Worm (Caenorhabditis elegans) whole organism, late embryonic: ENCODE data around the gene wrb-1.

ENCODE experiments used
- F13H6.1 ChIP-seq: sonication (generic microtip); optimal IDR thresholded peaks from 2 replicates; lab custom pipeline; 2016; ENCODE audit warnings: missing genetic modification characterization, missing compliant biosample characterization
- Y22D7AL.16 ChIP-seq: sonication (generic microtip); optimal IDR thresholded peaks from 2 replicates; lab custom pipeline; 2016; ENCODE audit warnings: missing genetic modification characterization, missing compliant biosample characterization
- ahr-1 ChIP-seq: sonication (generic microtip); optimal IDR thresholded peaks from 2 replicates; lab custom pipeline; 2016; ENCODE audit warnings: missing genetic modification characterization, missing compliant biosample characterization
- ceh-14 ChIP-seq: sonication (generic microtip); optimal IDR thresholded peaks from 2 replicates; lab custom pipeline; 2016; ENCODE audit warnings: missing genotype, missing genetic modification characterization, missing compliant biosample characterization
- ceh-18 ChIP-seq: sonication (generic microtip); optimal IDR thresholded peaks from 2 replicates; lab custom pipeline; 2016; ENCODE audit warnings: missing genetic modification characterization, missing compliant biosample characterization
- ceh-19 ChIP-seq: fragments of 200-800 bp; sonication (Bioruptor generic); optimal IDR thresholded peaks from 2 replicates; lab custom pipeline; 2018; ENCODE audit warnings: mild to moderate bottlenecking, missing genetic modification characterization, missing compliant biosample characterization
- ceh-22 ChIP-seq: sonication (generic microtip); optimal IDR thresholded peaks from 2 replicates; lab custom pipeline; 2017; ENCODE audit warnings: missing biosample characterization, missing genetic modification characterization
- ceh-30 ChIP-seq: fragments of 150-350 bp; optimal IDR thresholded peaks from 2 replicates; lab custom pipeline; 2014; ENCODE audit warnings: missing biosample characterization, missing genetic modification characterization
- ceh-31 ChIP-seq: sonication (generic microtip); optimal IDR thresholded peaks from 2 replicates; lab custom pipeline; 2016; ENCODE audit warnings: missing genetic modification characterization, missing compliant biosample characterization
- ceh-34 ChIP-seq: sonication (generic microtip); optimal IDR thresholded peaks from 2 replicates; lab custom pipeline; 2016; ENCODE audit warnings: mild to moderate bottlenecking, missing genetic modification characterization, missing compliant biosample characterization
- ceh-45 ChIP-seq: fragments of 200-800 bp; sonication (Bioruptor generic); IDR thresholded peaks from 2 replicates; pipeline ENCODE4 v1.3.6; 2022; ENCODE audit warnings: missing genetic modification reagents, missing genetic modification characterization, missing compliant biosample characterization
- ceh-48 ChIP-seq: sonication (generic microtip); optimal IDR thresholded peaks from 2 replicates; lab custom pipeline; 2016; ENCODE audit warnings: missing genetic modification characterization, inconsistent platforms, missing compliant biosample characterization
- ceh-6 ChIP-seq: fragments of 200-800 bp; sonication (Bioruptor generic); optimal IDR thresholded peaks from 2 replicates; lab custom pipeline; 2018; ENCODE audit warnings: mild to moderate bottlenecking, missing genetic modification characterization, missing compliant biosample characterization
- che-1 ChIP-seq: sonication (generic microtip); optimal IDR thresholded peaks from 2 replicates; lab custom pipeline; 2016; ENCODE audit warnings: mild to moderate bottlenecking, missing genetic modification characterization, missing compliant biosample characterization
- dmd-4 ChIP-seq: sonication (generic microtip); optimal IDR thresholded peaks from 2 replicates; lab custom pipeline; 2016; ENCODE audit warnings: borderline replicate concordance, missing genetic modification characterization, missing compliant biosample characterization
- dve-1 ChIP-seq: sonication (generic microtip); optimal IDR thresholded peaks from 2 replicates; lab custom pipeline; 2017; ENCODE audit warnings: antibody characterized with exemption, mild to moderate bottlenecking, missing genetic modification characterization, missing compliant biosample characterization
- elt-4 ChIP-seq: sonication (generic microtip); optimal IDR thresholded peaks from 2 replicates; lab custom pipeline; 2016; ENCODE audit warnings: missing genetic modification characterization, missing compliant biosample characterization
- eyg-1 ChIP-seq: sonication (generic microtip); optimal IDR thresholded peaks from 2 replicates; lab custom pipeline; 2016; ENCODE audit warnings: missing genotype, missing genetic modification characterization, missing compliant biosample characterization
- fax-1 ChIP-seq: sonication (generic microtip); optimal IDR thresholded peaks from 2 replicates; lab custom pipeline; 2016; ENCODE audit warnings: missing genotype, missing genetic modification characterization, missing compliant biosample characterization
- fkh-10 ChIP-seq: fragments of 150-350 bp; optimal IDR thresholded peaks from 2 replicates; lab custom pipeline; 2014; ENCODE audit warnings: missing biosample characterization, missing genetic modification reagents, missing genetic modification characterization
- hlh-13 ChIP-seq: fragments of 200-800 bp; sonication (Bioruptor generic); optimal IDR thresholded peaks from 2 replicates; lab custom pipeline; 2018; ENCODE audit warnings: mild to moderate bottlenecking, missing genetic modification characterization, missing compliant biosample characterization
- hlh-15 ChIP-seq: sonication (generic microtip); optimal IDR thresholded peaks from 2 replicates; lab custom pipeline; 2016; ENCODE audit warnings: missing genetic modification characterization, missing compliant biosample characterization
- lim-6 ChIP-seq: sonication (generic microtip); optimal IDR thresholded peaks from 2 replicates; lab custom pipeline; 2016; ENCODE audit warnings: missing genetic modification characterization, missing compliant biosample characterization
- madf-2 ChIP-seq: sonication (generic microtip); optimal IDR thresholded peaks from 2 replicates; lab custom pipeline; 2017; ENCODE audit warnings: missing genetic modification characterization, missing compliant biosample characterization
- nfya-1 ChIP-seq: sonication (generic microtip); optimal IDR thresholded peaks from 2 replicates; lab custom pipeline; 2017; ENCODE audit warnings: missing genetic modification characterization, mild to moderate bottlenecking, missing compliant biosample characterization, antibody characterized with exemption, moderate library complexity
- nhr-11 ChIP-seq: fragments of 150-350 bp; optimal IDR thresholded peaks from 2 replicates; lab custom pipeline; 2014; ENCODE audit warnings: missing biosample characterization, missing genetic modification characterization
- odd-2 ChIP-seq: sonication (generic microtip); optimal IDR thresholded peaks from 2 replicates; lab custom pipeline; 2017; ENCODE audit warnings: antibody characterized with exemption, mild to moderate bottlenecking, missing genetic modification characterization, missing compliant biosample characterization
- pax-1 ChIP-seq: fragments of 150-350 bp; optimal IDR thresholded peaks from 2 replicates; lab custom pipeline; 2014; ENCODE audit warnings: missing biosample characterization, missing genetic modification characterization
- ref-2 ChIP-seq: sonication (generic microtip); optimal IDR thresholded peaks from 2 replicates; lab custom pipeline; 2016; ENCODE audit warnings: missing genetic modification characterization, missing compliant biosample characterization
- rnt-1 ChIP-seq: sonication (generic microtip); optimal IDR thresholded peaks from 2 replicates; lab custom pipeline; 2016; ENCODE audit warnings: missing genetic modification characterization, missing compliant biosample characterization
- sdc-2 ChIP-seq: sonication (generic microtip); optimal IDR thresholded peaks from 2 replicates; lab custom pipeline; 2016; ENCODE audit warnings: missing genotype, missing genetic modification characterization, missing compliant biosample characterization
- sox-4 ChIP-seq: sonication (generic microtip); optimal IDR thresholded peaks from 2 replicates; lab custom pipeline; 2017; ENCODE audit warnings: mild to moderate bottlenecking, missing genetic modification characterization, inconsistent platforms, missing compliant biosample characterization
- tbx-2 ChIP-seq: sonication (generic microtip); optimal IDR thresholded peaks from 2 replicates; lab custom pipeline; 2016; ENCODE audit warnings: missing genetic modification characterization, missing compliant biosample characterization
- ttx-3 ChIP-seq: sonication (generic microtip); optimal IDR thresholded peaks from 2 replicates; lab custom pipeline; 2016; ENCODE audit warnings: missing genetic modification reagents, missing genetic modification characterization, missing compliant biosample characterization
- unc-42 ChIP-seq: sonication (generic microtip); optimal IDR thresholded peaks from 2 replicates; lab custom pipeline; 2016; ENCODE audit warnings: missing genotype, missing genetic modification characterization, missing compliant biosample characterization
- unc-55 ChIP-seq: sonication (generic microtip); optimal IDR thresholded peaks from 2 replicates; lab custom pipeline; 2017; ENCODE audit warnings: missing biosample characterization, missing genetic modification reagents, missing genetic modification characterization
- unc-86 ChIP-seq: sonication (generic microtip); optimal IDR thresholded peaks from 2 replicates; lab custom pipeline; 2016; ENCODE audit warnings: missing genetic modification characterization, missing compliant biosample characterization

Gene wrb-1

DNA sequence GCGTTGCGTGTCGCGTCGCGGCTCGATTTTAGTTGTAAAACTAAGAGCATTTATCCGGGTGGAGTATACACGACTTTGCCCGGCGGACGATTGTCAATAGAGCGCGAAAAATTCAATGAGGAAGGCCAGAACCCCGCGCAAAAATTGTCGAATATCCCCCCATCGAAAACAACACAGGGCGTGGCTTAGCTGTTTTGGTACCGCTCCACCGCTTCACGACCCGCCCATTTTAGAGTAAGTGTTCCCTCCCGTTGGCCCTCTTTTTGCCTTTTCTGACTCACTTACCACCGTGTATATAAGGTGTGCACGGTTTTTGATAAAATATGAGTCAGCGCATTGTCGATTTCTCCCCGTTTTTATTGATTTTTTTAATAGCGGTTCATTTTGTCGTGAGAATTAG lies 42.5 kb upstream of the wrb-1 start:
- TF ChIP-seq che-1 (tag; lab: Kevin White, UChicago): no peak
- TF ChIP-seq ceh-30: no peak
- peak; percentile 16 for TF ChIP-seq hlh-13 (GFP tag; lab: Kevin White, UChicago)
- no peak for TF ChIP-seq unc-86

ce11 chrV:1153925-1154324 lies 41.9 kb upstream of the wrb-1 start:
- peak; percentile 30 for TF ChIP-seq ceh-19 (GFP tag; lab: Kevin White, UChicago)
- TF ChIP-seq ref-2 (tag; lab: Kevin White, UChicago): no peak
- peak; percentile 47 for TF ChIP-seq nfya-1
- peak; percentile 32 for TF ChIP-seq madf-2 (tag; lab: Kevin White, UChicago)
- TF ChIP-seq rnt-1 (tag; lab: Kevin White, UChicago): peak; percentile 12
- TF ChIP-seq ceh-6 (GFP tag; lab: Kevin White, UChicago): peak; percentile 15
- peak; percentile 41 for TF ChIP-seq ceh-18 (tag; lab: Kevin White, UChicago)
- no peak for TF ChIP-seq elt-4 (tag; lab: Kevin White, UChicago)
- TF ChIP-seq ahr-1: no peak
- no peak for TF ChIP-seq odd-2 (tag; lab: Kevin White, UChicago)
- TF ChIP-seq tbx-2 (tag; lab: Kevin White, UChicago): no peak
- no peak for TF ChIP-seq ceh-30
- no peak for TF ChIP-seq fax-1
- TF ChIP-seq ceh-34 (tag; lab: Kevin White, UChicago): peak; percentile 6
- no peak for TF ChIP-seq pax-1
- TF ChIP-seq F13H6.1 (tag; lab: Kevin White, UChicago): peak; percentile 46
- no peak for TF ChIP-seq fkh-10 (GFP tag; lab: Kevin White, UChicago)
- peak; percentile 25 for TF ChIP-seq sdc-2 (tag; lab: Kevin White, UChicago)
- TF ChIP-seq unc-86: peak; percentile 52
- peak; percentile 68 for TF ChIP-seq ceh-14 (tag; lab: Kevin White, UChicago)
- peak; percentile 18 for TF ChIP-seq eyg-1 (tag; lab: Kevin White, UChicago)
- TF ChIP-seq ceh-31: peak; percentile 63
- TF ChIP-seq dmd-4 (tag; lab: Kevin White, UChicago): peak; percentile 49
- no peak for TF ChIP-seq sox-4 (tag; lab: Kevin White, UChicago)
- TF ChIP-seq ttx-3: no peak
- TF ChIP-seq dve-1 (tag; lab: Kevin White, UChicago): no peak
- no peak for TF ChIP-seq ceh-22 (tag; lab: Kevin White, UChicago)
- no peak for TF ChIP-seq ceh-48 (tag; lab: Kevin White, UChicago)
- TF ChIP-seq unc-42: peak; percentile 43
- TF ChIP-seq Y22D7AL.16: no peak

ce11 chrV:1154472-1155278 lies 41.2 kb upstream of the wrb-1 start:
- peak; percentile 76 for TF ChIP-seq unc-42
- TF ChIP-seq hlh-15 (tag; lab: Kevin White, UChicago): no peak
- no peak for TF ChIP-seq nhr-11 (tag; lab: Kevin White, UChicago)
- TF ChIP-seq ceh-18 (tag; lab: Kevin White, UChicago): no peak
- no peak for TF ChIP-seq lim-6 (tag; lab: Kevin White, UChicago)
- TF ChIP-seq, all 69 proteins: peak for 1

ce11 chrV:1155914-1156313 lies 40.0 kb upstream of the wrb-1 start, which contains the start of gene cmd-1:
cmd-1 (plus strand) TSS chrV:1156271.
- TF ChIP-seq ceh-6 (GFP tag; lab: Kevin White, UChicago) (no peak), unc-55 (GFP tag; lab: Kevin White, UChicago) (peak; percentile 12), ceh-45 (GFP tag; lab: Robert Waterston, UW) (no peak), ahr-1 (no peak), che-1 (tag; lab: Kevin White, UChicago) (no peak), fax-1 (no peak), lim-6 (tag; lab: Kevin White, UChicago) (no peak), hlh-13 (GFP tag; lab: Kevin White, UChicago) (no peak)
